Worm (Caenorhabditis elegans) whole organism, young adult: ENCODE results near the gene lgc-22.

ENCODE experiments used
- B0336.3 ChIP-seq: fragments of 200-800 bp; sonication (Bioruptor generic); IDR thresholded peaks from 2 replicates; pipeline ENCODE4 v1.3.6; 2022; ENCODE audit warnings: missing genetic modification characterization, missing compliant biosample characterization
- C17E4.6 ChIP-seq: fragments of 200-800 bp; sonication (Bioruptor generic); IDR thresholded peaks from 2 replicates; pipeline ENCODE4 v1.3.6; 2022; ENCODE audit warnings: missing genetic modification reagents, missing genetic modification characterization, missing compliant biosample characterization
- F10E7.11 ChIP-seq: sonication (generic microtip); optimal IDR thresholded peaks from 2 replicates; lab custom pipeline; 2017; ENCODE audit warnings: mild to moderate bottlenecking, missing genetic modification characterization, moderate library complexity, missing compliant biosample characterization
- F22D6.2 ChIP-seq: sonication (generic microtip); optimal IDR thresholded peaks from 2 replicates; lab custom pipeline; 2016; ENCODE audit warnings: mild to moderate bottlenecking, missing genetic modification characterization, missing compliant biosample characterization
- F23B12.7 ChIP-seq: sonication (generic microtip); optimal IDR thresholded peaks from 2 replicates; lab custom pipeline; 2017; ENCODE audit warnings: missing genetic modification characterization, mild to moderate bottlenecking, missing compliant biosample characterization, antibody characterized with exemption, moderate library complexity; ENCODE audit not compliant: insufficient read depth
- F37B4.10 ChIP-seq: fragments of 200-800 bp; sonication (Bioruptor generic); IDR thresholded peaks from 2 replicates; pipeline ENCODE4 v1.3.6; 2022; ENCODE audit warnings: missing genetic modification characterization, missing compliant biosample characterization
- F57C9.4 ChIP-seq: sonication (generic microtip); optimal IDR thresholded peaks from 2 replicates; lab custom pipeline; 2017; ENCODE audit warnings: mild to moderate bottlenecking, missing genetic modification characterization, missing compliant biosample characterization
- Y53F4B.3 ChIP-seq: fragments of 200-800 bp; sonication (Bioruptor generic); IDR thresholded peaks from 2 replicates; pipeline ENCODE4 v1.3.6; 2022; ENCODE audit warnings: missing genetic modification reagents, missing genetic modification characterization, missing compliant biosample characterization
- Y56A3A.18 ChIP-seq: fragments of 200-800 bp; sonication (Bioruptor generic); IDR thresholded peaks from 2 replicates; pipeline ENCODE4 v1.3.6; 2022; ENCODE audit warnings: missing genetic modification reagents, missing genetic modification characterization, missing compliant biosample characterization
- Y95B8A.8 ChIP-seq: fragments of 200-800 bp; sonication (Bioruptor generic); IDR thresholded peaks from 2 replicates; pipeline ENCODE4 v1.3.6; 2022; ENCODE audit warnings: missing genetic modification reagents, missing genetic modification characterization, missing compliant biosample characterization
- akir-1 ChIP-seq: fragments of 200-800 bp; sonication (Bioruptor generic); optimal IDR thresholded peaks from 2 replicates; lab custom pipeline; 2018; ENCODE audit warnings: mild to moderate bottlenecking, missing genetic modification characterization, moderate library complexity, missing compliant biosample characterization
- atf-7 ChIP-seq: sonication (generic microtip); optimal IDR thresholded peaks from 2 replicates; lab custom pipeline; 2017; ENCODE audit warnings: mild to moderate bottlenecking, missing genetic modification characterization, missing compliant biosample characterization
- attf-6 ChIP-seq: fragments of 200-800 bp; sonication (Bioruptor generic); IDR thresholded peaks from 2 replicates; pipeline ENCODE4 v1.3.6; 2022; ENCODE audit warnings: missing genetic modification reagents, missing genetic modification characterization, missing compliant biosample characterization
- bed-1 ChIP-seq: fragments of 200-800 bp; sonication (Bioruptor generic); IDR thresholded peaks from 2 replicates; pipeline ENCODE4 v1.3.6; 2022; ENCODE audit warnings: missing genetic modification reagents, missing genetic modification characterization, missing compliant biosample characterization
- bed-2 ChIP-seq: fragments of 200-800 bp; sonication (Bioruptor generic); IDR thresholded peaks from 2 replicates; pipeline ENCODE4 v1.3.6; 2022; ENCODE audit warnings: missing genetic modification reagents, missing genetic modification characterization, missing compliant biosample characterization
- cebp-1 ChIP-seq, 2 experiments: fragments of 200-800 bp in 1 of 2; sonication (Bioruptor generic) in 1 of 2; sonication (generic microtip) in 1 of 2; IDR thresholded peaks in 1 of 2; optimal IDR thresholded peaks in 1 of 2; 2 replicates each; pipeline versions ENCODE4 v1.3.6 to Lab custom; 2017 to 2022; ENCODE audit warnings: missing compliant biosample characterization in 2 of 2, missing genetic modification characterization in 2 of 2, mild to moderate bottlenecking in 1 of 2, missing genetic modification reagents in 1 of 2, moderate library complexity in 1 of 2
- cebp-2 ChIP-seq: fragments of 200-800 bp; sonication (Bioruptor generic); IDR thresholded peaks from 2 replicates; pipeline ENCODE4 v1.3.6; 2022; ENCODE audit warnings: missing genetic modification characterization, missing compliant biosample characterization
- ceh-40 ChIP-seq: fragments of 200-800 bp; sonication (Bioruptor generic); IDR thresholded peaks from 2 replicates; pipeline ENCODE4 v1.3.6; 2022; ENCODE audit warnings: missing genetic modification characterization, missing compliant biosample characterization
- chd-7 ChIP-seq: sonication (generic microtip); optimal IDR thresholded peaks from 2 replicates; lab custom pipeline; 2016; ENCODE audit warnings: mild to moderate bottlenecking, missing genetic modification characterization, moderate library complexity, missing compliant biosample characterization
- die-1 ChIP-seq: sonication (generic microtip); optimal IDR thresholded peaks from 2 replicates; lab custom pipeline; 2016; ENCODE audit warnings: missing genotype, mild to moderate bottlenecking, missing genetic modification characterization, missing compliant biosample characterization
- dox-1 ChIP-seq: fragments of 200-800 bp; sonication (Bioruptor generic); IDR thresholded peaks from 2 replicates; pipeline ENCODE4 v1.3.6; 2022; ENCODE audit warnings: missing genetic modification reagents, missing genetic modification characterization, missing compliant biosample characterization
- efl-1 ChIP-seq: fragments of 150-350 bp; optimal IDR thresholded peaks from 2 replicates; lab custom pipeline; 2014; ENCODE audit warnings: missing biosample characterization, missing genetic modification reagents, missing genetic modification characterization
- egl-44 ChIP-seq: fragments of 200-800 bp; sonication (Bioruptor generic); IDR thresholded peaks from 2 replicates; pipeline ENCODE4 v1.3.6; 2022; ENCODE audit warnings: missing genetic modification reagents, missing genetic modification characterization, missing compliant biosample characterization
- gei-17 ChIP-seq: fragments of 200-800 bp; sonication (Bioruptor generic); optimal IDR thresholded peaks from 2 replicates; lab custom pipeline; 2018; ENCODE audit warnings: mild to moderate bottlenecking, missing genetic modification characterization, missing compliant biosample characterization
- hlh-26 ChIP-seq: fragments of 200-800 bp; sonication (Bioruptor generic); conservative IDR thresholded peaks from 2 replicates; pipeline ENCODE4 v1.3.6; 2022; ENCODE audit warnings: missing genetic modification reagents, missing genetic modification characterization, missing compliant biosample characterization
- hmg-20 ChIP-seq: fragments of 200-800 bp; sonication (Bioruptor generic); IDR thresholded peaks from 2 replicates; pipeline ENCODE4 v1.3.6; 2022; ENCODE audit warnings: missing genetic modification reagents, missing genetic modification characterization, missing compliant biosample characterization
- hsf-1 ChIP-seq: fragments of 200-800 bp; sonication (Bioruptor generic); IDR thresholded peaks from 2 replicates; pipeline ENCODE4 v1.3.6; 2022; ENCODE audit warnings: missing genetic modification reagents, missing genetic modification characterization, missing compliant biosample characterization
- lag-1 ChIP-seq: fragments of 200-800 bp; sonication (Bioruptor generic); IDR thresholded peaks from 2 replicates; pipeline ENCODE4 v1.3.6; 2022; ENCODE audit warnings: missing genetic modification reagents, missing genetic modification characterization, missing compliant biosample characterization
- let-526 ChIP-seq: fragments of 200-800 bp; sonication (Bioruptor generic); IDR thresholded peaks from 2 replicates; pipeline ENCODE4 v1.3.6; 2022; ENCODE audit warnings: missing genetic modification reagents, missing genetic modification characterization, missing compliant biosample characterization
- lir-1 ChIP-seq: fragments of 200-800 bp; sonication (Bioruptor generic); conservative IDR thresholded peaks from 2 replicates; pipeline ENCODE4 v1.3.6; 2022; ENCODE audit warnings: missing genetic modification reagents, missing genetic modification characterization, missing compliant biosample characterization
- madf-6 ChIP-seq: fragments of 200-800 bp; sonication (Bioruptor generic); IDR thresholded peaks from 2 replicates; pipeline ENCODE4 v1.3.6; 2022; ENCODE audit warnings: missing genetic modification reagents, missing genetic modification characterization, missing compliant biosample characterization
- madf-8 ChIP-seq: fragments of 200-800 bp; sonication (Bioruptor generic); conservative IDR thresholded peaks from 2 replicates; pipeline ENCODE4 v1.3.6; 2022; ENCODE audit warnings: missing genetic modification reagents, missing genetic modification characterization, missing compliant biosample characterization
- nfyb-1 ChIP-seq: fragments of 200-800 bp; sonication (Bioruptor generic); IDR thresholded peaks from 2 replicates; pipeline ENCODE4 v1.3.6; 2022; ENCODE audit warnings: missing genetic modification reagents, missing genetic modification characterization, missing compliant biosample characterization
- nhr-27 ChIP-seq: fragments of 200-800 bp; sonication (Bioruptor generic); optimal IDR thresholded peaks from 2 replicates; lab custom pipeline; 2018; ENCODE audit warnings: mild to moderate bottlenecking, missing genetic modification characterization, moderate library complexity, missing compliant biosample characterization
- rcor-1 ChIP-seq: fragments of 200-800 bp; sonication (Bioruptor generic); IDR thresholded peaks from 2 replicates; pipeline ENCODE4 v1.3.6; 2022; ENCODE audit warnings: missing genetic modification reagents, missing genetic modification characterization, missing compliant biosample characterization
- sdz-38 ChIP-seq: sonication (generic microtip); optimal IDR thresholded peaks from 2 replicates; lab custom pipeline; 2016; ENCODE audit warnings: missing genotype, missing genetic modification characterization, missing compliant biosample characterization
- sea-2 ChIP-seq: fragments of 200-800 bp; sonication (Bioruptor generic); IDR thresholded peaks from 2 replicates; pipeline ENCODE4 v1.3.6; 2022; ENCODE audit warnings: missing genetic modification characterization, missing compliant biosample characterization
- snpc-1.1 ChIP-seq: sonication (generic microtip); optimal IDR thresholded peaks from 2 replicates; lab custom pipeline; 2017; ENCODE audit warnings: missing genetic modification characterization, mild to moderate bottlenecking, missing compliant biosample characterization, antibody characterized with exemption, moderate library complexity, missing genotype, missing genetic modification reagents; ENCODE audit not compliant: insufficient read depth
- snpc-1.3 ChIP-seq: sonication (generic microtip); optimal IDR thresholded peaks from 2 replicates; lab custom pipeline; 2017; ENCODE audit warnings: missing genetic modification characterization, mild to moderate bottlenecking, missing compliant biosample characterization, antibody characterized with exemption, moderate library complexity, missing genotype, missing genetic modification reagents; ENCODE audit not compliant: insufficient read depth
- somi-1 ChIP-seq: fragments of 200-800 bp; sonication (Bioruptor generic); optimal IDR thresholded peaks from 2 replicates; lab custom pipeline; 2018; ENCODE audit warnings: mild to moderate bottlenecking, missing genetic modification characterization, missing compliant biosample characterization
- unc-62 ChIP-seq: fragments of 150-350 bp; optimal IDR thresholded peaks from 2 replicates; lab custom pipeline; 2014; ENCODE audit warnings: missing biosample characterization, missing genetic modification reagents, missing genetic modification characterization
- zfh-2 ChIP-seq: fragments of 200-800 bp; sonication (Bioruptor generic); conservative IDR thresholded peaks from 2 replicates; pipeline ENCODE4 v1.3.6; 2022; ENCODE audit warnings: missing genetic modification reagents, missing genetic modification characterization, missing compliant biosample characterization

lgc-22 gene

DNA sequence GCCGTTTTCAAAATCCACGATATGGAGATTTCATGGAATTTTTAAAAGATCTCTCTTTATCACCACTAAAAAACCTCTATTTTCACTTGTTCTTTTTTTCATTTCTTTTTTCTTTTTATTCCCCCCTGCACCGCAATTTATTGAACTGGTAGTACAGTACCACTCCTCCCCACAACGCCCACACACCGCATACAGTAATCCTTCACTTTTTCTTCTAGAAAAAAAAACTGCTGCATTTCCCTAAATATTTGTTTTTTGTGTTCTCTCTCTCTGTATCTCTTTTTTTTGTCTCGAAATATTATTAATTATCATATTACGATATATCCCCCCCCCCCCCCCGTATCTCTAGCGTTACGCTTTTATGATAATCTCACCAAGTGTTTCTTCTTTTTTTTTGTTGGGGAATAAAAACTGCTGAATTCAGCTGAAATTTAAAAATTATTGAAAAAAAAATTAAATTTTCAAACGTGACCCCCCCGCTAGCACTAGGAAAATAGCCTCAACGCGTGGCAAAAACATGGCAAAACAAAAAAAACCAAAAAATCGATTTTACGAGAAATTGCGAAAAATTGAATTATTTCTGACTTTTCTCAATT, 15.8 kb downstream of the lgc-22 start, which contains the start of gene Y24D9B.1 (continued):
- TF ChIP-seq C17E4.6 (GFP tag; lab: Robert Waterston, UW) (no peak), attf-6 (GFP tag; lab: Robert Waterston, UW) (peak; percentile 65), cebp-2 (GFP tag; lab: Robert Waterston, UW) (no peak)

DNA sequence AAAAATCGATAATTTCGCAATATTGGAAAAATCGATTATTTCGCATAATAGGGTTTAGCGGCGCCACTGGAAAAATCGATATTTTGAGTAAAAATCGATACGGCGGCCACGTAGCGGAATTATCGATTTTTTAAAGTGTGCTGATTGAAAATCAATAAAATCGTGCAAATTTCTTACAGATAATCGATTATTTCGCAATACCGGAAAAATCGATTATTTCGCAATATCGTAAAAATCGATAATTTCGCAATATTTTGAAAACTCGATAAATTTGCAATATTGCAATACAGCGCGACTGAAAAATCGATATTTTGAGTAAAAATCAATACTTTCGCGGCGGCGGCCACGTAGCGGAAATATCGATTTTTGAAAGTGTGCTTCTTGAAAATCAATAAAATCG, 16.5 kb downstream of the lgc-22 start:
- TF ChIP-seq madf-6 (GFP tag; lab: Robert Waterston, UW) = no peak
- peak; percentile 75 for TF ChIP-seq cebp-1 (GFP tag; IDR thresholded peaks at IDR 0.05; lab: Robert Waterston, UW)
- TF ChIP-seq cebp-1 (tag; optimal IDR thresholded peaks at IDR 0.05; lab: Kevin White, UChicago) = peak; percentile 79

DNA sequence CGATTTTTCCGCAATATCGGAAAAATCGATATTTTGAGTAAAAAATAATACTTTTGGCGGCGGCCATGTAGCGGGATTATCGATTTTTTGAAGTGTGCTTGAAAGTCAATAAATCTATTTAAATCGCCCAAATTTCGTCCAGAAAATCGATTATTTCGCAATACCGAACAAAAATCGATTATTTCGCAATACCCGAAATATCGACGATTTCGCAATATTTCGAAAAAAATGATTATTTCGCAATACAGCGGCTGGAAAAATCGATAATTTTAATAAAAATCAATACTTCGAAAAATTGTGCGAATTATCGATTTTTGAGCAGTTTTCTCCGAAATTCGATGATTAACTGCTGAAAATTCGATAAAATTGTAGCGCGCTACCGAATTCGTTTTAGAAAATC, 16.9 kb downstream of the lgc-22 start:
- TF ChIP-seq F22D6.2 (tag; lab: Kevin White, UChicago) (no peak), sdz-38 (no peak), attf-6 (GFP tag; lab: Robert Waterston, UW) (no peak), akir-1 (no peak), cebp-1 (GFP tag; IDR thresholded peaks at IDR 0.05; lab: Robert Waterston, UW) (peak; percentile 77), cebp-1 (tag; optimal IDR thresholded peaks at IDR 0.05; lab: Kevin White, UChicago) (peak; percentile 95)

DNA sequence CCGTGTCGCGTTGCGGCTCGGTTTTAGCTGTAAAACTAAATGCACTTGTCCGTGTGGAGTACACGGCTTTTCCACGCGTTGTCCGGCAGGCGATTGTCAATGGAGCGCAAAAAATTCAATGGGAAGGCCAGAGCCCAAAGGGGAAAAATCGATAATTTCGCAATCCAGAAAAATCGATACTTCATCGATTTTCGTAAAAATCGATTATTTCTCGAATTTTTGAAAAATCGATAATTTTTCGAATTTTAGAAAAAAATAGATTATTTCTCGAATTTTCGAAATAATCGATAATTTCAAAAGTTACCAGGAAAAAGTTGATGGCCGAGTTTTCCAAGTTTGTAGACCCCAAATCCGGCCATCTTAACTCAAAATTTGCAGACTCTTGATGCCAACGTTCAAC, 18.4 kb downstream of the lgc-22 start:
- no peak for TF ChIP-seq nhr-27 (tag; lab: Kevin White, UChicago)
- no peak for TF ChIP-seq chd-7 (tag; lab: Kevin White, UChicago)
- no peak for TF ChIP-seq lag-1 (GFP tag; lab: Robert Waterston, UW)
- no peak for TF ChIP-seq Y53F4B.3 (GFP tag; lab: Robert Waterston, UW)
- no peak for TF ChIP-seq hsf-1 (GFP tag; lab: Robert Waterston, UW)
- no peak for TF ChIP-seq F10E7.11 (tag; lab: Kevin White, UChicago)
- TF ChIP-seq snpc-1.1 (tag; lab: Kevin White, UChicago) = no peak
- TF ChIP-seq snpc-1.3 = no peak
- TF ChIP-seq lir-1 (GFP tag; lab: Robert Waterston, UW) = no peak
- no peak for TF ChIP-seq let-526 (GFP tag; lab: Robert Waterston, UW)
- TF ChIP-seq zfh-2 (GFP tag; lab: Robert Waterston, UW) = no peak
- TF ChIP-seq unc-62 (GFP tag; lab: Kevin White, UChicago) = no peak
- no peak for TF ChIP-seq F57C9.4 (tag; lab: Kevin White, UChicago)
- TF ChIP-seq B0336.3 = no peak
- TF ChIP-seq F23B12.7 (tag; lab: Kevin White, UChicago) = no peak
- TF ChIP-seq die-1 = no peak
- TF ChIP-seq bed-2 = no peak
- no peak for TF ChIP-seq somi-1 (GFP tag; lab: Kevin White, UChicago)
- no peak for TF ChIP-seq C17E4.6 (GFP tag; lab: Robert Waterston, UW)

DNA sequence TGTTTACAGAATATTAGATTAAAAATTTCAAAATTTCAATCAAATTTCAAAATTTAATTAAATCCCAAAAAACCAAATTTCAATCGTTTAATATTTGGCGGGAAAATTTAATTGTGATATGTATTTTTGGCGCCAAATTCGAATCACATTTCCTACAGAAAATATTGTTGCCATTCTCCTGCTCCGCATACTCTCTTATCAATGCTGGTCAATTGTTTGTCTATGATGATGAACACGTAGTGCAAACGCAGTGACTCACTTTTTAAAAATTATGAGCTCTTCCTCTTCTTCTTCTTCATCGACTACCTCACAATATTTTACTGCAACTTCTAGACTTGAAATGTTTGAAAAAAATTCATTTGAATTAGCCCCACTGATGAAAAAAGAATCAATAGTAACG, 25.3 kb downstream of the lgc-22 start, which contains the start of gene trpl-2:
trpl-2 (plus strand) TSS at position 210 of the 400 bp plus-strand sequence.
- no peak for TF ChIP-seq efl-1 (GFP tag; lab: Kevin White, UChicago)
- TF ChIP-seq hmg-20 (GFP tag; lab: Robert Waterston, UW) = no peak
- no peak for TF ChIP-seq F37B4.10 (GFP tag; lab: Robert Waterston, UW)
- TF ChIP-seq Y56A3A.18 (GFP tag; lab: Robert Waterston, UW) = no peak
- TF ChIP-seq dox-1 (GFP tag; lab: Robert Waterston, UW) = no peak
- no peak for TF ChIP-seq rcor-1 (GFP tag; lab: Robert Waterston, UW)
- no peak for TF ChIP-seq bed-1 (GFP tag; lab: Robert Waterston, UW)
- TF ChIP-seq sea-2 (GFP tag; lab: Robert Waterston, UW) = no peak
- TF ChIP-seq gei-17 (GFP tag; lab: Kevin White, UChicago) = no peak
- no peak for TF ChIP-seq atf-7
- TF ChIP-seq egl-44 (GFP tag; lab: Robert Waterston, UW) = no peak
- no peak for TF ChIP-seq hlh-26 (GFP tag; lab: Robert Waterston, UW)
- TF ChIP-seq ceh-40 (GFP tag; lab: Robert Waterston, UW) = no peak
- TF ChIP-seq nfyb-1 (GFP tag; lab: Robert Waterston, UW) = no peak
- no peak for TF ChIP-seq Y95B8A.8 (GFP tag; lab: Robert Waterston, UW)
- TF ChIP-seq madf-8 (GFP tag; lab: Robert Waterston, UW) = no peak
- TF ChIP-seq F22D6.2 (tag; lab: Kevin White, UChicago) = no peak
